Fruit fly (Drosophila melanogaster) whole organism, pupa: ENCODE results near the gene Npc2d.

Experiments
- CG10348 ChIP-seq: fragments of 200-800 bp; sonication (Bioruptor generic); IDR thresholded peaks from 2 replicates; pipeline ENCODE4 v1.3.6; 2022; ENCODE audit warnings: missing biosample characterization, missing genetic modification characterization
- CG12605 ChIP-seq: fragments of 200-800 bp; sonication (Bioruptor generic); IDR thresholded peaks from 2 replicates; pipeline ENCODE4 v1.3.6; 2022; ENCODE audit warnings: missing biosample characterization, missing genetic modification characterization
- CG32121 ChIP-seq: fragments of 200-800 bp; sonication (Bioruptor generic); IDR thresholded peaks from 2 replicates; pipeline ENCODE4 v1.3.6; 2022; ENCODE audit warnings: missing biosample characterization, missing genetic modification characterization
- CG4496 ChIP-seq: fragments of 200-800 bp; sonication (Bioruptor generic); IDR thresholded peaks from 3 replicates; pipeline ENCODE4 v1.3.6; 2022; ENCODE audit warnings: missing biosample characterization, missing genetic modification characterization
- CG8301 ChIP-seq: fragments of 200-800 bp; sonication (Bioruptor generic); optimal IDR thresholded peaks from 2 replicates; lab custom pipeline; 2018; ENCODE audit warnings: missing biosample characterization, mild to moderate bottlenecking, missing genetic modification characterization
- D1 ChIP-seq: fragments of 200-800 bp; sonication (Bioruptor generic); optimal IDR thresholded peaks from 2 replicates; lab custom pipeline; 2018; ENCODE audit warnings: missing biosample characterization, mild to moderate bottlenecking, missing genetic modification characterization, moderate library complexity
- EcR ChIP-seq: fragments of 200-800 bp; sonication (Bioruptor generic); optimal IDR thresholded peaks from 3 replicates; lab custom pipeline; 2019; ENCODE audit warnings: missing biosample characterization, missing genetic modification characterization, mild to moderate bottlenecking, moderate library complexity, missing genetic modification reagents
- Ets98B ChIP-seq: fragments of 200-800 bp; sonication (Bioruptor generic); IDR thresholded peaks from 2 replicates; pipeline ENCODE4 v1.3.6; 2022; ENCODE audit warnings: missing biosample characterization, missing genetic modification characterization
- Pif1A ChIP-seq: fragments of 200-800 bp; sonication (Bioruptor generic); optimal IDR thresholded peaks from 3 replicates; lab custom pipeline; 2016; ENCODE audit warnings: missing biosample characterization, missing genetic modification characterization
- Pif1B ChIP-seq: fragments of 200-800 bp; sonication (Bioruptor generic); optimal IDR thresholded peaks from 3 replicates; lab custom pipeline; 2016; ENCODE audit warnings: missing biosample characterization, missing genetic modification characterization
- fd96Ca ChIP-seq: fragments of 200-800 bp; sonication (Bioruptor generic); IDR thresholded peaks from 3 replicates; pipeline ENCODE4 v1.3.6; 2022; ENCODE audit warnings: missing biosample characterization, missing genetic modification characterization

DNA sequence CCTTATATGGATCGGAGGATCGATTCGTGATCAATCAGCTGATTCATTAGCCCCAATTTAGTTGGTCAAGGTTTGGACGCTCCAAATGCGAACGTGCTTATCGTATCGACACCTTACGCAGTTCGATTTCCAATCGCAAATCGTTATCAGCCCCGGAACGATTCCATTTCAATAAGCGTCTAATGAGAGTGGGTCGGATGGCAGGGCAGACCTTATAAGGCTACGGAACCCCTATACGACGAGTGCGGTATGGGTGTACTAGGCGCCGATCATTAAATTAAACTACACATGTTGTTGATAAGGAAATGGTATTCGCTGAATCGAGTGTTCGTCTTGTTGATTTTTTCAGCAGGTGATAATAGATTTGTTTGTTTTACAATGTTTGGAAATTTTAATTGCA lies 20.1 kb downstream of the Npc2d start:
- no peak for TF ChIP-seq EcR
- TF ChIP-seq CG32121 (GFP tag; lab: Robert Waterston, UW) = no peak
- TF ChIP-seq Ets98B (GFP tag; lab: Robert Waterston, UW) = no peak
- TF ChIP-seq CG12605 (GFP tag; lab: Robert Waterston, UW) = no peak
- TF ChIP-seq Pif1A (GFP tag; lab: Kevin White, UChicago) = no peak
- no peak for TF ChIP-seq CG10348
- no peak for TF ChIP-seq CG4496 (GFP tag; lab: Robert Waterston, UW)
- TF ChIP-seq CG8301 = no peak
- no peak for TF ChIP-seq Pif1B (GFP tag; lab: Kevin White, UChicago)
- TF ChIP-seq D1 (tag; lab: Kevin White, UChicago) = no peak
- TF ChIP-seq fd96Ca (GFP tag; lab: Robert Waterston, UW) = no peak
